Worm (Caenorhabditis elegans): ENCODE results near the gene K08D8.3.

Gene K08D8.3

DNA sequence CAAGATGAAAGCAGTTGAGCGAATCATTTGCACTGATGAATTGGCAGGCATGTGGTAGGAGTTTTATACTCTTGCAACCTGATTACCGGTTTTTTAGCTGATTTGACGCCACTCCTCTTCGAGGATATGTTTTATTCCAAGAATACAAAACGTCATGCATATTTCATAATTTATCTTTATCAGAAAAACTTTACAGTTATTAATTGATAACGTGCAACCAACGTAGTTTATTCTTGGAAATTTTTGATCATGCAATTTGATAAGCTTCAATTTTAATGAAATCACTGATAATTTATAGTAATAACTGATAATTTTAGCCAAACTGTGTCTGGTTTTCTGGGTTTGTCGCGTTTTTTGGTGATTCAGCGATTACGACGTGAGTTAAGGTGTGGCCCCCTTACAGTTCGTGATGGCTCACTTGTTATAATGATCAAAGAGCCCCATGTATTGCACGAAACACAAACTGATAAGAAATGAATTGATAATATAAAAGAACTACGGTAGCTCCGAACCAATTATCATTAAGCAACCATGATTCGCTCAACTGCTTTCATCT lies 29.8 kb upstream of the K08D8.3 start, which contains the start of the genes cld-1 and dod-21 (continued):
- TF ChIP-seq R02D3.7 (tag; optimal IDR thresholded peaks at IDR 0.05) = no peak
- no peak for TF ChIP-seq F26F4.8 (GFP tag; conservative IDR thresholded peaks at IDR 0.05)
- TF ChIP-seq ztf-11 (tag; optimal IDR thresholded peaks at IDR 0.05) = no peak
- TF ChIP-seq mxl-3 (GFP tag; optimal IDR thresholded peaks at IDR 0.05) = no peak
- TF ChIP-seq zip-11 (GFP tag; IDR thresholded peaks at IDR 0.05) = no peak
- TF ChIP-seq snpc-4 (tag; optimal IDR thresholded peaks at IDR 0.05) = no peak
- TF ChIP-seq hlh-11 (tag; optimal IDR thresholded peaks at IDR 0.05) = peak; percentile 83
- no peak for TF ChIP-seq F49E8.2 (tag; optimal IDR thresholded peaks at IDR 0.05; ENCODE audit: borderline replicate concordance)
- no peak for TF ChIP-seq Y48G9A.11 (GFP tag; IDR thresholded peaks at IDR 0.05)
- no peak for TF ChIP-seq lin-29 (GFP tag; IDR thresholded peaks at IDR 0.05)
- no peak for TF ChIP-seq nhr-237 (tag; optimal IDR thresholded peaks at IDR 0.05)
- TF ChIP-seq nhr-6 (tag; optimal IDR thresholded peaks at IDR 0.05) = no peak
- TF ChIP-seq ama-1 (optimal IDR thresholded peaks at IDR 0.05) = no peak
- no peak for TF ChIP-seq pha-4 (GFP tag; IDR thresholded peaks at IDR 0.05)
- TF ChIP-seq pha-4 (tag; optimal IDR thresholded peaks at IDR 0.05) = no peak
- no peak for TF ChIP-seq Y5F2A.4 (GFP tag; optimal IDR thresholded peaks at IDR 0.05)
- no peak for TF ChIP-seq F37D6.2 (tag; optimal IDR thresholded peaks at IDR 0.05)
- TF ChIP-seq ZK546.5 (tag; optimal IDR thresholded peaks at IDR 0.05) = no peak
- peak; percentile 31 for TF ChIP-seq pqm-1 (tag; optimal IDR thresholded peaks at IDR 0.05)
- TF ChIP-seq mxl-2 (GFP tag; conservative IDR thresholded peaks at IDR 0.05) = no peak
- TF ChIP-seq hif-1 (tag; optimal IDR thresholded peaks at IDR 0.05) = no peak
- no peak for TF ChIP-seq daf-12 (tag; optimal IDR thresholded peaks at IDR 0.05)
- TF ChIP-seq jun-1 (tag; optimal IDR thresholded peaks at IDR 0.05) = no peak
- TF ChIP-seq nhr-28 (tag; optimal IDR thresholded peaks at IDR 0.05) = peak; percentile 47
- TF ChIP-seq tag-97 (GFP tag; IDR thresholded peaks at IDR 0.05) = no peak
- TF ChIP-seq madf-5 (GFP tag; IDR thresholded peaks at IDR 0.05) = no peak
- TF ChIP-seq ctbp-1 (GFP tag; IDR thresholded peaks at IDR 0.05) = no peak
- no peak for TF ChIP-seq lsy-2 (tag; optimal IDR thresholded peaks at IDR 0.05)
- no peak for TF ChIP-seq lin-15B (tag; optimal IDR thresholded peaks at IDR 0.05)
- TF ChIP-seq daf-19 (GFP tag; conservative IDR thresholded peaks at IDR 0.05) = no peak
- TF ChIP-seq T20F7.1 (GFP tag; optimal IDR thresholded peaks at IDR 0.05) = no peak

DNA sequence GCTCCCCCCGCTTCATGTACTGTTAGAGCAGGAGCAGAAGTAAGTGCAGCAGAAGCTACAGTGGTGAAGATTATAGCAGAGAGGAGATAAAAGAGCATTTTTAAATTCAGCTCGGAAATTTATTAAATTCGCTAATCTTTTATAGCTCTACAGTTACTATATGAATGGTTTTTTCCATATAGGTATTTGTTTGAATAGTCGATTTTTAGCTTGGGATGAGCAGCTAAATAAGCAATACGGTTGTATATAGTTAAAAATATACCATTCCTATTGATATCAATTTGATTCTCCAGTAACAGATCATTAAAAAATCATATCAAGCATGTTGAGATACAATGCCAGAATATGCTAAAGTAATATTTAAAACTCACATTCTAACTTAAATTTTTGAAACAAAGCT lies 20.2 kb upstream of the K08D8.3 start, which contains the start of gene srlf-5:
srlf-5 (minus strand) TSS at position 101 of the 400 bp plus-strand sequence.
- TF ChIP-seq egl-43 (GFP tag; IDR thresholded peaks at IDR 0.05) (no peak), daf-19 (GFP tag; conservative IDR thresholded peaks at IDR 0.05) (no peak), madf-5 (GFP tag; IDR thresholded peaks at IDR 0.05) (no peak), nhr-11 (tag; optimal IDR thresholded peaks at IDR 0.05) (no peak), ztf-11 (tag; optimal IDR thresholded peaks at IDR 0.05) (no peak), daf-8 (GFP tag; IDR thresholded peaks at IDR 0.05) (no peak), zip-2 (tag; optimal IDR thresholded peaks at IDR 0.05) (no peak), set-16 (GFP tag; IDR thresholded peaks at IDR 0.05) (no peak), F26F4.8 (GFP tag; conservative IDR thresholded peaks at IDR 0.05) (no peak), zag-1 (tag; optimal IDR thresholded peaks at IDR 0.05) (no peak), ceh-44 (GFP tag; IDR thresholded peaks at IDR 0.05) (no peak), skn-1 (tag; optimal IDR thresholded peaks at IDR 0.05) (no peak), lin-29 (GFP tag; IDR thresholded peaks at IDR 0.05) (no peak)

ce11 chrIV:12924332-12924731 lies 17.9 kb upstream of the K08D8.3 start, which contains the start of gene srlf-4:
Gene srlf-4, minus strand, starts transcription at chrIV:12924432.
- TF ChIP-seq ceh-28 (tag; optimal IDR thresholded peaks at IDR 0.05) (no peak), tra-1 (GFP tag; IDR thresholded peaks at IDR 0.05) (no peak), attf-4 (tag; optimal IDR thresholded peaks at IDR 0.05) (no peak), daf-19 (GFP tag; conservative IDR thresholded peaks at IDR 0.05) (no peak), nhr-10 (tag; optimal IDR thresholded peaks at IDR 0.05) (no peak), ztf-7 (tag; optimal IDR thresholded peaks at IDR 0.05) (no peak), cey-2 (tag; optimal IDR thresholded peaks at IDR 0.05; ENCODE audit: borderline replicate concordance, insufficient read depth) (no peak), lin-39 (tag; optimal IDR thresholded peaks at IDR 0.05) (no peak), lir-3 (tag; optimal IDR thresholded peaks at IDR 0.05) (no peak), hmg-1.1 (GFP tag; IDR thresholded peaks at IDR 0.05) (no peak), dmd-9 (GFP tag; IDR thresholded peaks at IDR 0.05) (no peak), spr-3 (GFP tag; optimal IDR thresholded peaks at IDR 0.05) (no peak), nhr-76 (tag; optimal IDR thresholded peaks at IDR 0.05) (no peak), ctbp-1 (GFP tag; IDR thresholded peaks at IDR 0.05) (no peak), lin-15B (tag; optimal IDR thresholded peaks at IDR 0.05) (no peak), daf-12 (tag; optimal IDR thresholded peaks at IDR 0.05) (no peak)
